Fruit fly (Drosophila melanogaster) whole organism, embryonic: ENCODE results near the gene Sec8.
A peak's percentile ranks its signal among the peaks of the same experiment; 100 is the strongest.

Experiments used
- Bgb ChIP-seq: fragments of 200-800 bp; sonication (Bioruptor generic); IDR thresholded peaks from 2 replicates; pipeline ENCODE4 v1.3.6; 2022; ENCODE audit warnings: missing biosample characterization, missing genetic modification characterization; ENCODE audit not compliant: partially characterized antibody
- CG12071 ChIP-seq: fragments of 200-800 bp; sonication (Bioruptor generic); optimal IDR thresholded peaks from 3 replicates; lab custom pipeline; 2018; ENCODE audit warnings: missing biosample characterization, mild to moderate bottlenecking, missing genetic modification characterization
- CG12659 ChIP-seq: fragments of 200-800 bp; sonication (Bioruptor generic); optimal IDR thresholded peaks from 3 replicates; lab custom pipeline; 2017; ENCODE audit warnings: mild to moderate bottlenecking, missing biosample characterization, missing genetic modification reagents, missing genetic modification characterization
- CG14860 ChIP-seq: fragments of 200-800 bp; sonication (Bioruptor generic); IDR thresholded peaks from 3 replicates; pipeline ENCODE4 v1.3.6; 2022; ENCODE audit warnings: missing biosample characterization, missing genetic modification characterization; ENCODE audit not compliant: partially characterized antibody
- CG15479 ChIP-seq: fragments of 200-800 bp; sonication (Bioruptor generic); optimal IDR thresholded peaks from 3 replicates; lab custom pipeline; 2019; ENCODE audit warnings: missing biosample characterization, mild to moderate bottlenecking, missing genetic modification characterization, moderate library complexity
- CG17612 ChIP-seq: fragments of 200-800 bp; sonication (Bioruptor generic); IDR thresholded peaks from 2 replicates; pipeline ENCODE4 v1.3.6; 2022; ENCODE audit warnings: missing biosample characterization, missing genetic modification characterization
- CG17829 ChIP-seq: fragments of 200-800 bp; optimal IDR thresholded peaks from 2 replicates; lab custom pipeline; 2019; ENCODE audit warnings: missing biosample characterization, mild to moderate bottlenecking, missing genetic modification characterization, moderate library complexity
- CG2712 ChIP-seq: fragments of 200-800 bp; optimal IDR thresholded peaks from 3 replicates; lab custom pipeline; 2019; ENCODE audit warnings: missing biosample characterization, mild to moderate bottlenecking, missing genetic modification characterization, moderate library complexity
- CG32772 ChIP-seq: fragments of 200-800 bp; sonication (Bioruptor generic); IDR thresholded peaks from 2 replicates; pipeline ENCODE4 v1.3.6; 2022; ENCODE audit warnings: missing biosample characterization, missing genetic modification characterization
- CG3847 ChIP-seq: fragments of 200-800 bp; sonication (Bioruptor generic); IDR thresholded peaks from 2 replicates; pipeline ENCODE4 v1.3.6; 2022; ENCODE audit warnings: missing biosample characterization, missing genetic modification characterization
- CG3995 ChIP-seq: fragments of 200-800 bp; sonication (Bioruptor generic); optimal IDR thresholded peaks from 3 replicates; lab custom pipeline; 2016; ENCODE audit warnings: missing biosample characterization, missing genetic modification characterization
- CG4424 ChIP-seq: fragments of 200-800 bp; sonication (Bioruptor generic); optimal IDR thresholded peaks from 3 replicates; lab custom pipeline; 2016; ENCODE audit warnings: missing biosample characterization, missing genetic modification characterization
- CG6272 ChIP-seq: fragments of 200-800 bp; sonication (Bioruptor generic); IDR thresholded peaks from 2 replicates; pipeline ENCODE4 v1.3.6; 2022; ENCODE audit warnings: missing biosample characterization, missing genetic modification characterization
- CG6791 ChIP-seq: fragments of 200-800 bp; sonication (Bioruptor generic); IDR thresholded peaks from 3 replicates; pipeline ENCODE4 v1.3.6; 2022; ENCODE audit warnings: missing biosample characterization, missing genetic modification characterization; ENCODE audit not compliant: partially characterized antibody
- CG9817 ChIP-seq: fragments of 200-800 bp; sonication (Bioruptor generic); optimal IDR thresholded peaks from 2 replicates; lab custom pipeline; 2018; ENCODE audit warnings: missing biosample characterization, mild to moderate bottlenecking, missing genetic modification characterization, moderate library complexity
- CrebB ChIP-seq: fragments of 200-800 bp; sonication (Bioruptor generic); optimal IDR thresholded peaks from 3 replicates; lab custom pipeline; 2018; ENCODE audit warnings: missing biosample characterization, mild to moderate bottlenecking, missing genetic modification characterization
- E2f1 ChIP-seq: fragments of 200-800 bp; sonication (Bioruptor generic); IDR thresholded peaks from 2 replicates; pipeline ENCODE4 v1.3.6; 2022; ENCODE audit warnings: missing biosample characterization, missing genetic modification characterization
- Hey ChIP-seq: fragments of 200-800 bp; sonication (Bioruptor generic); optimal IDR thresholded peaks from 3 replicates; lab custom pipeline; 2018; ENCODE audit warnings: missing biosample characterization, mild to moderate bottlenecking, missing genetic modification characterization
- HmgD ChIP-seq: fragments of 200-800 bp; sonication (Bioruptor generic); optimal IDR thresholded peaks from 3 replicates; lab custom pipeline; 2016; ENCODE audit warnings: missing biosample characterization, missing genetic modification characterization
- Hmx ChIP-seq: fragments of 200-800 bp; sonication (Bioruptor generic); optimal IDR thresholded peaks from 2 replicates; lab custom pipeline; 2016; ENCODE audit warnings: missing biosample characterization, missing genetic modification characterization
- Hsf ChIP-seq: fragments of 200-800 bp; sonication (Bioruptor generic); optimal IDR thresholded peaks from 3 replicates; lab custom pipeline; 2016; ENCODE audit warnings: missing biosample characterization, missing genetic modification characterization
- MESR4 ChIP-seq: fragments of 200-800 bp; sonication (Bioruptor generic); optimal IDR thresholded peaks from 2 replicates; lab custom pipeline; 2018; ENCODE audit warnings: missing biosample characterization, mild to moderate bottlenecking, missing genetic modification characterization, moderate library complexity
- Oli ChIP-seq: fragments of 200-800 bp; sonication (Bioruptor generic); optimal IDR thresholded peaks from 2 replicates; lab custom pipeline; 2018; ENCODE audit warnings: missing biosample characterization, mild to moderate bottlenecking, missing genetic modification characterization, moderate library complexity
- Sry-β ChIP-seq: fragments of 200-800 bp; sonication (Bioruptor generic); optimal IDR thresholded peaks from 2 replicates; lab custom pipeline; 2018; ENCODE audit warnings: missing biosample characterization, mild to moderate bottlenecking, missing genetic modification characterization, moderate library complexity
- Stat92E ChIP-seq, 3 experiments: fragments of >200 bp in 2 of 3; fragments of 200-800 bp in 1 of 3; sonication (Bioruptor generic) in 1 of 3; optimal IDR thresholded peaks; 2 replicates each; lab custom pipeline; 2017 to 2019; ENCODE audit warnings: missing biosample characterization in 3 of 3, missing genetic modification characterization in 3 of 3, mild to moderate bottlenecking in 1 of 3, moderate library complexity in 1 of 3
- YL-1 ChIP-seq: fragments of 200-800 bp; sonication (Bioruptor generic); optimal IDR thresholded peaks from 3 replicates; lab custom pipeline; 2017; ENCODE audit warnings: missing biosample characterization, mild to moderate bottlenecking, missing genetic modification characterization
- ara ChIP-seq: fragments of 200-800 bp; sonication (Bioruptor generic); IDR thresholded peaks from 2 replicates; pipeline ENCODE4 v1.3.6; 2022; ENCODE audit warnings: missing biosample characterization, missing genetic modification characterization
- ash1 ChIP-seq: fragments of 200-800 bp; sonication (Bioruptor generic); optimal IDR thresholded peaks from 2 replicates; lab custom pipeline; 2018; ENCODE audit warnings: missing biosample characterization, mild to moderate bottlenecking, missing genetic modification characterization
- cas ChIP-seq: fragments of 200-800 bp; sonication (Bioruptor generic); IDR thresholded peaks from 2 replicates; pipeline ENCODE4 v1.3.6; 2022; ENCODE audit warnings: missing biosample characterization, missing genetic modification characterization
- chif ChIP-seq, 2 experiments: fragments of 200-800 bp; sonication (Bioruptor generic); optimal IDR thresholded peaks; 3 replicates each; lab custom pipeline; 2016; ENCODE audit warnings: missing biosample characterization in 2 of 2, missing genetic modification characterization in 2 of 2
- chm ChIP-seq: fragments of 200-800 bp; sonication (Bioruptor generic); IDR thresholded peaks from 2 replicates; pipeline ENCODE4 v1.3.6; 2022; ENCODE audit warnings: missing biosample characterization, missing genetic modification characterization
- danr ChIP-seq: fragments of 200-800 bp; sonication (Bioruptor generic); IDR thresholded peaks from 2 replicates; pipeline ENCODE4 v1.3.6; 2022; ENCODE audit warnings: missing biosample characterization, missing genetic modification characterization
- eyg ChIP-seq: fragments of 200-800 bp; sonication (Bioruptor generic); optimal IDR thresholded peaks from 3 replicates; lab custom pipeline; 2016; ENCODE audit warnings: missing biosample characterization, missing genetic modification characterization
- gem ChIP-seq: fragments of 200-800 bp; sonication (Bioruptor generic); optimal IDR thresholded peaks from 2 replicates; lab custom pipeline; 2019; ENCODE audit warnings: missing biosample characterization, mild to moderate bottlenecking, missing genetic modification characterization, moderate library complexity
- gsb ChIP-seq: fragments of 200-800 bp; sonication (Bioruptor generic); IDR thresholded peaks from 2 replicates; pipeline ENCODE4 v1.3.6; 2022; ENCODE audit warnings: missing biosample characterization, missing genetic modification characterization
- kni ChIP-seq: fragments of 200-800 bp; sonication (Bioruptor generic); optimal IDR thresholded peaks from 3 replicates; lab custom pipeline; 2017; ENCODE audit warnings: mild to moderate bottlenecking, missing biosample characterization, missing genetic modification reagents, missing genetic modification characterization
- nau ChIP-seq: fragments of 200-800 bp; sonication (Bioruptor generic); optimal IDR thresholded peaks from 3 replicates; lab custom pipeline; 2017; ENCODE audit warnings: missing biosample characterization, mild to moderate bottlenecking, missing genetic modification characterization, missing genetic modification reagents
- nmo ChIP-seq: fragments of 200-800 bp; sonication (Bioruptor generic); optimal IDR thresholded peaks from 2 replicates; lab custom pipeline; 2018; ENCODE audit warnings: missing biosample characterization, mild to moderate bottlenecking, missing genetic modification characterization, moderate library complexity
- peb ChIP-seq: fragments of 200-800 bp; sonication (Bioruptor generic); IDR thresholded peaks from 2 replicates; pipeline ENCODE4 v1.3.6; 2022; ENCODE audit warnings: missing biosample characterization, missing genetic modification characterization
- pzg ChIP-seq: fragments of 200-800 bp; sonication (Bioruptor generic); optimal IDR thresholded peaks from 3 replicates; lab custom pipeline; 2018; ENCODE audit warnings: missing biosample characterization, mild to moderate bottlenecking, missing genetic modification characterization, moderate library complexity
- rib ChIP-seq: fragments of 200-800 bp; sonication (Bioruptor generic); IDR thresholded peaks from 2 replicates; pipeline ENCODE4 v1.3.6; 2022; ENCODE audit warnings: missing biosample characterization, missing genetic modification characterization
- run ChIP-seq: fragments of 200-800 bp; sonication (Bioruptor generic); optimal IDR thresholded peaks from 3 replicates; lab custom pipeline; 2018; ENCODE audit warnings: missing biosample characterization, mild to moderate bottlenecking, missing genetic modification characterization
- sc ChIP-seq, 3 experiments: fragments of >200 bp in 2 of 3; fragments of 200-800 bp in 1 of 3; sonication (Bioruptor generic) in 1 of 3; optimal IDR thresholded peaks; 2 replicates in 2 of 3; 3 replicates in 1 of 3; lab custom pipeline; 2017; ENCODE audit warnings: mild to moderate bottlenecking in 1 of 3, missing biosample characterization in 1 of 3, missing genetic modification characterization in 1 of 3, missing genetic modification reagents in 1 of 3
- slp2 ChIP-seq: fragments of 200-800 bp; sonication (Bioruptor generic); optimal IDR thresholded peaks from 2 replicates; lab custom pipeline; 2016; ENCODE audit warnings: missing biosample characterization, missing genetic modification characterization
- sna ChIP-seq: fragments of 200-800 bp; sonication (Bioruptor generic); IDR thresholded peaks from 2 replicates; pipeline ENCODE4 v1.3.6; 2022; ENCODE audit warnings: missing biosample characterization, missing genetic modification characterization; ENCODE audit not compliant: partially characterized antibody
- stwl ChIP-seq: fragments of 200-800 bp; sonication (Bioruptor generic); optimal IDR thresholded peaks from 3 replicates; lab custom pipeline; 2018; ENCODE audit warnings: missing biosample characterization, mild to moderate bottlenecking, missing genetic modification characterization, moderate library complexity
- toy ChIP-seq: fragments of 200-800 bp; sonication (Bioruptor generic); IDR thresholded peaks from 2 replicates; pipeline ENCODE4 v1.3.6; 2022; ENCODE audit warnings: missing biosample characterization, missing genetic modification characterization
- trem ChIP-seq: fragments of 200-800 bp; optimal IDR thresholded peaks from 3 replicates; lab custom pipeline; 2019; ENCODE audit warnings: missing biosample characterization, mild to moderate bottlenecking, missing genetic modification characterization, moderate library complexity
- usp ChIP-seq: fragments of >200 bp; optimal IDR thresholded peaks from 2 replicates; lab custom pipeline; 2017; ENCODE audit warnings: missing biosample characterization, missing genetic modification characterization
- z ChIP-seq: fragments of 200-800 bp; sonication (Bioruptor generic); IDR thresholded peaks from 3 replicates; pipeline ENCODE4 v1.3.6; 2022; ENCODE audit warnings: missing biosample characterization, missing genetic modification characterization
- zfh2 ChIP-seq: fragments of 200-800 bp; sonication (Bioruptor generic); optimal IDR thresholded peaks from 2 replicates; lab custom pipeline; 2016; ENCODE audit warnings: missing biosample characterization, missing genetic modification characterization

Gene Sec8

dm6 chr3R:5754594-5754993 is 4.2 kb downstream of the Sec8 start, which contains the start of gene Dcps (continued):
- TF ChIP-seq HmgD (GFP tag; lab: Kevin White, UChicago) (no peak), toy (GFP tag; lab: Robert Waterston, UW) (no peak), CG17829 (tag; lab: Kevin White, UChicago) (no peak), YL-1 (GFP tag; lab: Kevin White, UChicago) (peak; percentile 56), CG4424 (GFP tag; lab: Kevin White, UChicago) (no peak), peb (no peak), ara (no peak), usp (GFP tag; lab: Kevin White, UChicago) (no peak), CG6791 (GFP tag; lab: Robert Waterston, UW) (no peak), Stat92E (GFP tag; optimal IDR thresholded peaks at IDR 0.05; lab: Kevin White, UChicago) (no peak), ash1 (GFP tag; lab: Kevin White, UChicago) (no peak), Oli (tag; lab: Kevin White, UChicago) (no peak), stwl (tag; lab: Kevin White, UChicago) (peak; percentile 58), pzg (GFP tag; lab: Kevin White, UChicago) (peak; percentile 75), kni (GFP tag; lab: Kevin White, UChicago) (no peak), Hmx (GFP tag; lab: Kevin White, UChicago) (no peak), gem (tag; lab: Kevin White, UChicago) (no peak), nau (no peak), sna (GFP tag; lab: Robert Waterston, UW) (no peak), Bgb (GFP tag; lab: Robert Waterston, UW) (0 out of 2 replicates have a peak, but pooled peaks have one; percentile 21), sc (optimal IDR thresholded peaks at IDR 0.05; lab: Kevin White, UChicago) (no peak), sc (GFP tag; optimal IDR thresholded peaks at IDR 0.05; lab: Kevin White, UChicago) (no peak), CG12659 (GFP tag; lab: Kevin White, UChicago) (peak; percentile 4), CG12071 (GFP tag; lab: Kevin White, UChicago) (no peak), MESR4 (GFP tag; lab: Kevin White, UChicago) (peak; percentile 26), nmo (GFP tag; lab: Kevin White, UChicago) (peak; percentile 7), CG6272 (no peak), Hsf (GFP tag; lab: Kevin White, UChicago) (no peak), CG3847 (GFP tag; lab: Robert Waterston, UW) (no peak), cas (GFP tag; lab: Robert Waterston, UW) (no peak), Sry-β (GFP tag; lab: Kevin White, UChicago) (peak; percentile 39), chif (GFP tag; optimal IDR thresholded peaks at IDR 0.05; lab: Kevin White, UChicago) (no peak), trem (tag; lab: Kevin White, UChicago) (peak; percentile 27), CG2712 (tag; lab: Kevin White, UChicago) (peak; percentile 6), CG9817 (tag; lab: Kevin White, UChicago) (no peak), CG14860 (GFP tag; lab: Robert Waterston, UW) (no peak), CG15479 (GFP tag; lab: Kevin White, UChicago) (no peak), slp2 (GFP tag; lab: Kevin White, UChicago) (no peak), run (tag; lab: Kevin White, UChicago) (no peak), z (GFP tag; lab: Robert Waterston, UW) (no peak), CG32772 (GFP tag; lab: Robert Waterston, UW) (no peak), E2f1 (GFP tag; lab: Robert Waterston, UW) (no peak), Hey (no peak), CG17612 (GFP tag; lab: Robert Waterston, UW) (no peak), gsb (GFP tag; lab: Robert Waterston, UW) (no peak), chm (no peak), CrebB (no peak), rib (GFP tag; lab: Robert Waterston, UW) (no peak), danr (GFP tag; lab: Robert Waterston, UW) (no peak), CG3995 (GFP tag; lab: Kevin White, UChicago) (no peak), eyg (GFP tag; lab: Kevin White, UChicago) (no peak), zfh2 (GFP tag; lab: Kevin White, UChicago) (no peak)
